Fruit fly (Drosophila melanogaster): ENCODE data around the gene Osi2.

- no peak for TF ChIP-seq CG8478 (optimal IDR thresholded peaks at IDR 0.05)
- TF ChIP-seq CTCF (optimal IDR thresholded peaks at IDR 0.05): no peak
Observed at dm6 chr3R:6234189-6234758, 25.1 kb downstream of the Osi2 start, which contains the start of gene Osi6.

Measured in S2 (cell line).